Worm (Caenorhabditis elegans): ENCODE measurements around the gene C46A5.4.
A peak's percentile ranks its signal among the peaks of the same experiment; 100 is the strongest.

DNA sequence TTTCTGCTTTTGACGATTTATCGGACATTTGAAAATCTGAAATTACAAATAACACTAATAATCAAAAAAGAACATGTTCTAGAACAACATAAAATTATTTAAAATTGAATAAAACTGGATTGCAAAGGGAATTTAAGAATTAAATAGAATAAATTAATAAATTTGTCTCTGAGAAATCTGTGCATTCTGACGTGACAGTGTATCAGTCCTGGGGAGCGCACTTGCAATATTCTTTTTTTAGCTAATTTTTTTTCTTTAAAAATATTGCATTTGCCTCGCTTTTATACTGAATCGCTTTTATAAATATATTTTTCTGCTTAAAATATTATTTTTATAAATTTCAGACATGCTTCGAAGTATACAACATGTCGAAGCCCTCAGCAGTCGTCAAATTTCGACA, 47.4 kb downstream of the C46A5.4 start, which contains the start of the genes mrpl-1, emc-6 and mrps-24:
- peak; percentile 3 for TF ChIP-seq elt-2 (tag; optimal IDR thresholded peaks at IDR 0.05)
- no peak for TF ChIP-seq lin-39 (tag; optimal IDR thresholded peaks at IDR 0.05)
- peak; percentile 67 to 75 for TF ChIP-seq lin-35 (GFP tag; optimal IDR thresholded peaks at IDR 0.05)
- TF ChIP-seq ceh-8 (GFP tag; optimal IDR thresholded peaks at IDR 0.05) = no peak
- TF ChIP-seq unc-130 (tag; optimal IDR thresholded peaks at IDR 0.05) = peak; percentile 44
- TF ChIP-seq pag-3 (tag; optimal IDR thresholded peaks at IDR 0.05; ENCODE audit: borderline replicate concordance, insufficient read depth) = no peak
